Fruit fly (Drosophila melanogaster) whole organism, prepupa: ENCODE data around the gene CG13280.

Experiments used
- Blimp-1 ChIP-seq: fragments of 200-800 bp; sonication (Bioruptor generic); optimal IDR thresholded peaks from 3 replicates; lab custom pipeline; 2017; ENCODE audit warnings: missing biosample characterization, missing genetic modification characterization, mild to moderate bottlenecking, moderate library complexity, missing genetic modification reagents
- CG11294 ChIP-seq: fragments of 200-800 bp; sonication (Bioruptor generic); IDR thresholded peaks from 2 replicates; pipeline ENCODE4 v1.3.6; 2022; ENCODE audit warnings: missing biosample characterization, missing genetic modification characterization
- CG11762 ChIP-seq: fragments of 200-800 bp; sonication (Bioruptor generic); optimal IDR thresholded peaks from 3 replicates; lab custom pipeline; 2016; ENCODE audit warnings: missing biosample characterization, missing genetic modification characterization; ENCODE audit not compliant: insufficient read depth
- CG11902 ChIP-seq: fragments of 200-800 bp; sonication (Bioruptor generic); optimal IDR thresholded peaks from 3 replicates; lab custom pipeline; 2016; ENCODE audit warnings: missing biosample characterization, missing genetic modification characterization
- CG15336 ChIP-seq: fragments of 200-800 bp; sonication (Bioruptor generic); IDR thresholded peaks from 2 replicates; pipeline ENCODE4 v1.3.6; 2022; ENCODE audit warnings: missing biosample characterization, missing genetic modification characterization
- CG1621 ChIP-seq: fragments of 200-800 bp; sonication (Bioruptor generic); optimal IDR thresholded peaks from 3 replicates; lab custom pipeline; 2018; ENCODE audit warnings: missing biosample characterization, mild to moderate bottlenecking, missing genetic modification characterization
- CG16779 ChIP-seq: fragments of 200-800 bp; sonication (Bioruptor generic); optimal IDR thresholded peaks from 3 replicates; lab custom pipeline; 2017; ENCODE audit warnings: missing biosample characterization, mild to moderate bottlenecking, missing genetic modification characterization
- CG3032 ChIP-seq: fragments of 200-800 bp; optimal IDR thresholded peaks from 2 replicates; lab custom pipeline; 2019; ENCODE audit warnings: missing biosample characterization, mild to moderate bottlenecking, missing genetic modification characterization, moderate library complexity
- CG32006 ChIP-seq: fragments of 200-800 bp; sonication (Bioruptor generic); optimal IDR thresholded peaks from 3 replicates; lab custom pipeline; 2017; ENCODE audit warnings: missing biosample characterization, mild to moderate bottlenecking, missing genetic modification characterization
- CG6163 ChIP-seq: fragments of 200-800 bp; sonication (Bioruptor generic); IDR thresholded peaks from 3 replicates; pipeline ENCODE4 v1.3.6; 2022; ENCODE audit warnings: missing biosample characterization, missing genetic modification characterization
- CG6792 ChIP-seq: fragments of 200-800 bp; sonication (Bioruptor generic); optimal IDR thresholded peaks from 3 replicates; lab custom pipeline; 2016; ENCODE audit warnings: missing biosample characterization, missing genetic modification characterization
- CG6808 ChIP-seq: fragments of 200-800 bp; sonication (Bioruptor generic); optimal IDR thresholded peaks from 3 replicates; lab custom pipeline; 2017; ENCODE audit warnings: missing biosample characterization, missing genetic modification characterization, mild to moderate bottlenecking, moderate library complexity, missing genetic modification reagents
- CG7368 ChIP-seq: fragments of 200-800 bp; sonication (Bioruptor generic); optimal IDR thresholded peaks from 3 replicates; lab custom pipeline; 2016; ENCODE audit warnings: missing biosample characterization, missing genetic modification characterization
- CG8119 ChIP-seq: fragments of 200-800 bp; sonication (Bioruptor generic); IDR thresholded peaks from 3 replicates; pipeline ENCODE4 v1.3.6; 2022; ENCODE audit warnings: missing biosample characterization, missing genetic modification characterization
- CG9139 ChIP-seq: fragments of 200-800 bp; sonication (Bioruptor generic); optimal IDR thresholded peaks from 3 replicates; lab custom pipeline; 2017; ENCODE audit warnings: missing biosample characterization, mild to moderate bottlenecking, missing genetic modification characterization
- Eip75B ChIP-seq: fragments of 200-800 bp; sonication (Bioruptor generic); optimal IDR thresholded peaks from 3 replicates; lab custom pipeline; 2016; ENCODE audit warnings: missing biosample characterization, missing genetic modification characterization
- Eip78C ChIP-seq: fragments of 200-800 bp; sonication (Bioruptor generic); peaks from one replicate; lab custom pipeline; 2016; ENCODE audit warnings: missing biosample characterization, missing genetic modification characterization
- Eip93F ChIP-seq: fragments of 200-800 bp; sonication (Bioruptor generic); optimal IDR thresholded peaks from 2 replicates; lab custom pipeline; 2016; ENCODE audit warnings: missing biosample characterization, mild to moderate bottlenecking, missing genetic modification characterization
- Ets21C ChIP-seq: fragments of 200-800 bp; sonication (Bioruptor generic); optimal IDR thresholded peaks from 3 replicates; lab custom pipeline; 2016; ENCODE audit warnings: missing biosample characterization, missing genetic modification characterization
- Ets96B ChIP-seq: fragments of 200-800 bp; optimal IDR thresholded peaks from 2 replicates; lab custom pipeline; 2019; ENCODE audit warnings: missing biosample characterization, mild to moderate bottlenecking, missing genetic modification characterization, moderate library complexity
- Gug ChIP-seq: fragments of 200-800 bp; sonication (Bioruptor generic); IDR thresholded peaks from 2 replicates; pipeline ENCODE4 v1.3.6; 2022; ENCODE audit warnings: missing biosample characterization, missing genetic modification characterization
- Hr38 ChIP-seq: sonication (Bioruptor generic); optimal IDR thresholded peaks from 2 replicates; lab custom pipeline; 2016; ENCODE audit warnings: missing biosample characterization, missing genetic modification characterization
- Hr39 ChIP-seq: fragments of 200-800 bp; sonication (Bioruptor generic); optimal IDR thresholded peaks from 2 replicates; lab custom pipeline; 2016; ENCODE audit warnings: missing biosample characterization, missing genetic modification characterization
- Hr4 ChIP-seq: fragments of 200-800 bp; sonication (Bioruptor generic); optimal IDR thresholded peaks from 3 replicates; lab custom pipeline; 2016; ENCODE audit warnings: missing biosample characterization, missing genetic modification characterization
- Lpt ChIP-seq: fragments of 200-800 bp; sonication (Bioruptor generic); optimal IDR thresholded peaks from 3 replicates; lab custom pipeline; 2016; ENCODE audit warnings: missing biosample characterization, missing genetic modification characterization
- Met ChIP-seq: fragments of 200-800 bp; sonication (Bioruptor generic); optimal IDR thresholded peaks from 3 replicates; lab custom pipeline; 2016; ENCODE audit warnings: missing biosample characterization, missing genetic modification characterization
- OdsH ChIP-seq: fragments of 200-800 bp; sonication (Bioruptor generic); optimal IDR thresholded peaks from 3 replicates; lab custom pipeline; 2016; ENCODE audit warnings: missing biosample characterization, missing genetic modification characterization
- Smox ChIP-seq: fragments of 200-800 bp; sonication (Bioruptor generic); optimal IDR thresholded peaks from 3 replicates; lab custom pipeline; 2016; ENCODE audit warnings: missing biosample characterization, missing genetic modification characterization
- Sox102F ChIP-seq: fragments of 200-800 bp; sonication (Bioruptor generic); optimal IDR thresholded peaks from 2 replicates; lab custom pipeline; 2016; ENCODE audit warnings: missing biosample characterization, mild to moderate bottlenecking, missing genetic modification characterization
- Sox14 ChIP-seq: fragments of 200-800 bp; sonication (Bioruptor generic); optimal IDR thresholded peaks from 3 replicates; lab custom pipeline; 2016; ENCODE audit warnings: missing biosample characterization, missing genetic modification characterization
- Sox15 ChIP-seq: fragments of 200-800 bp; sonication (Bioruptor generic); optimal IDR thresholded peaks from 3 replicates; lab custom pipeline; 2016; ENCODE audit warnings: missing biosample characterization, missing genetic modification characterization
- achi ChIP-seq: fragments of 200-800 bp; sonication (Bioruptor generic); optimal IDR thresholded peaks from 3 replicates; lab custom pipeline; 2016; ENCODE audit warnings: missing biosample characterization, missing genetic modification characterization
- cyc ChIP-seq: fragments of 200-800 bp; sonication (Bioruptor generic); optimal IDR thresholded peaks from 3 replicates; lab custom pipeline; 2016; ENCODE audit warnings: missing biosample characterization, missing genetic modification characterization
- dsx ChIP-seq: fragments of 200-800 bp; optimal IDR thresholded peaks from 3 replicates; lab custom pipeline; 2019; ENCODE audit warnings: missing biosample characterization, mild to moderate bottlenecking, missing genetic modification characterization, moderate library complexity; ENCODE audit not compliant: poor library complexity, severe bottlenecking
- eg ChIP-seq: fragments of 200-800 bp; sonication (Bioruptor generic); IDR thresholded peaks from 3 replicates; pipeline ENCODE4 v1.3.6; 2022; ENCODE audit warnings: missing biosample characterization, missing genetic modification characterization
- esn ChIP-seq: fragments of 200-800 bp; sonication (Bioruptor generic); optimal IDR thresholded peaks from 2 replicates; lab custom pipeline; 2016; ENCODE audit warnings: missing biosample characterization, mild to moderate bottlenecking, missing genetic modification characterization, moderate library complexity
- fd59A ChIP-seq: fragments of 200-800 bp; sonication (Bioruptor generic); optimal IDR thresholded peaks from 2 replicates; lab custom pipeline; 2017; ENCODE audit warnings: missing biosample characterization, mild to moderate bottlenecking, missing genetic modification characterization, missing genetic modification reagents
- fd85E ChIP-seq: fragments of 200-800 bp; sonication (Bioruptor generic); optimal IDR thresholded peaks from 3 replicates; lab custom pipeline; 2016; ENCODE audit warnings: missing biosample characterization, missing genetic modification characterization
- lz ChIP-seq: fragments of 200-800 bp; sonication (Bioruptor generic); optimal IDR thresholded peaks from 3 replicates; lab custom pipeline; 2016; ENCODE audit warnings: missing biosample characterization, missing genetic modification characterization
- pdm3 ChIP-seq: fragments of 200-800 bp; sonication (Bioruptor generic); optimal IDR thresholded peaks from 3 replicates; lab custom pipeline; 2016; ENCODE audit warnings: missing biosample characterization, missing genetic modification characterization
- salr ChIP-seq, 2 experiments: fragments of 200-800 bp; sonication (Bioruptor generic); optimal IDR thresholded peaks; 3 replicates each; lab custom pipeline; 2016 to 2018; ENCODE audit warnings: missing biosample characterization in 2 of 2, missing genetic modification characterization in 2 of 2, mild to moderate bottlenecking in 1 of 2
- spab ChIP-seq: fragments of 200-800 bp; sonication (Bioruptor generic); optimal IDR thresholded peaks from 2 replicates; lab custom pipeline; 2017; ENCODE audit warnings: missing biosample characterization, mild to moderate bottlenecking, missing genetic modification characterization, missing genetic modification reagents
- ss ChIP-seq, 2 experiments: fragments of 200-800 bp; sonication (Bioruptor generic); optimal IDR thresholded peaks; 2 replicates in 1 of 2; 3 replicates in 1 of 2; lab custom pipeline; 2017 to 2018; ENCODE audit warnings: mild to moderate bottlenecking in 2 of 2, missing biosample characterization in 2 of 2, missing genetic modification characterization in 2 of 2, moderate library complexity in 1 of 2
- topi ChIP-seq: fragments of 200-800 bp; sonication (Bioruptor generic); optimal IDR thresholded peaks from 3 replicates; lab custom pipeline; 2016; ENCODE audit warnings: missing biosample characterization, missing genetic modification characterization
- vri ChIP-seq: fragments of 200-800 bp; sonication (Bioruptor generic); optimal IDR thresholded peaks from 3 replicates; lab custom pipeline; 2016; ENCODE audit warnings: missing biosample characterization, mild to moderate bottlenecking, missing genetic modification characterization

Gene CG13280

DNA sequence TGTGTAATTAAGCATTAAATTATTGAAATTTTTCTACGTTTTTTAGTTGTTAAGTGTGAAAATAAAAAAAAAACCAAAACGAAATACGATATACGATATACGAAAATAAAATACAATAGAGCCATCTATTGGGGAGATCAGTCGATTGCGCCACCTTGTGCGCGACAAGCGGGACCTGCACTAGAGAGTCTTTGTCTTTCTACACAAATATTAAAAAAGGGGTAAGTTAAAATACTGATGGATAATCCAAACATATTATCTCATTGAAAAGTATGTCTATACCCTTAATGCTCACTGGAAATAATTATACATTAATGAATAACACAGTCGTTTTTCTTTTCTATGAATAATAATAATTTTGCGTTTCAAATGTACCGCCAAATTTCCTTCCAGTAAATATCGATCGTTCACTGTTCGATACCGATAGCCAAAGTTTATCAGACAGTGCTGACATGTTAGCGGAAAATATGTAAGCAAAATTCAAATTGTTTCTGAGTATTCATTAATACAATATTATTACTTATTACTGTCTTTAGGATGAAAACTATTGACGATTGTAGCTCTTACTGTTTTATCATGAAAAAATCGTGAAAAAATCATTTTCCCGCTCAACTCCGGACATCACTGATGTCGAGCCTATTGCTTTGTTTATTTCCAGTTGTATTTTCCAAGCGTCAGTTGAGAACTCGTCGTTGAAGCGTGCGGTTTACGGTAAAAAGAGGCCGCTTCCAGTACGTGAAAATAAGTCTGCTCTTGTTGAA, 4.7 kb downstream of the CG13280 start, which contains the start of gene mdy (continued):
- TF ChIP-seq CG15336 (peak; percentile 44; the same call in 1 of the 2 replicates), esn (peak; percentile 74), Eip93F (GFP tag; lab: Kevin White, UChicago) (peak; percentile 46), CG7368 (GFP tag; lab: Kevin White, UChicago) (no peak), cyc (GFP tag; lab: Kevin White, UChicago) (peak; percentile 55), topi (GFP tag; lab: Kevin White, UChicago) (peak; percentile 27), fd85E (no peak), Gug (GFP tag; lab: Robert Waterston, UW) (peak; percentile 52), ss (GFP tag; optimal IDR thresholded peaks at IDR 0.05; lab: Kevin White, UChicago) (no peak), vri (GFP tag; lab: Kevin White, UChicago) (peak; percentile 50), Sox14 (GFP tag; lab: Kevin White, UChicago) (peak; percentile 90), CG9139 (no peak), Ets21C (GFP tag; lab: Kevin White, UChicago) (peak; percentile 52), CG11294 (no peak; the same call in 1 of the 2 replicates), Eip75B (GFP tag; lab: Kevin White, UChicago) (peak; percentile 72), CG16779 (tag; lab: Kevin White, UChicago) (no peak), lz (peak; percentile 69), CG11762 (GFP tag; lab: Kevin White, UChicago) (peak; percentile 49), Lpt (GFP tag; lab: Kevin White, UChicago) (peak; percentile 44), CG8119 (GFP tag; lab: Robert Waterston, UW) (no peak; the same call in 2 of the 3 replicates), salr (GFP tag; optimal IDR thresholded peaks at IDR 0.05; lab: Kevin White, UChicago) (peak in 1 of 2 experiments; percentile 44), achi (GFP tag; lab: Kevin White, UChicago) (peak; percentile 41), CG32006 (peak; percentile 63), fd59A (GFP tag; lab: Kevin White, UChicago) (no peak), dsx (GFP tag; lab: Kevin White, UChicago) (peak; percentile 36), Hr4 (peak; percentile 58), CG3032 (peak; percentile 25)

DNA sequence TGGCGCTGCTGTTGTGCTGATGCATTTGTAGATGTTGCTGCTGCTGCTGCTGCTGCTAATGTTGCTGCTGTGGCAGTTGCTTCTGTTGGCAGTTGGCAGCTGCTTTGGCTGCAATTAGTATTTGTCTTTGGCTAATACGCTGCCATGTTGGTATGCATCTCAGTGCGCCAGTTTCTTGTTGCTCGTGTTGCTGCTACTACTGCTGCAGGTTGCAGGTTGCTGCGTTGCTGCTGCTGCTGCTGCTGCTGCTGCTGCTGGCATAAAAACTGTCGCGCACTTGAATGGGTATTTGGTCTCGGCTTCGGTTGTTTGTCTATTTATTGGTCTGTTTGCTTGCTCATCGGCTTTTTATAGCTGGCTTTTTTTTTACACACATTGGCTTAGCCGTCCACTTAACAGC, 12.1 kb downstream of the CG13280 start:
- TF ChIP-seq Sox15 (GFP tag; lab: Kevin White, UChicago), result no peak
- TF ChIP-seq CG7368 (GFP tag; lab: Kevin White, UChicago), result no peak
- no peak for TF ChIP-seq CG11902
- TF ChIP-seq esn, result no peak
- no peak for TF ChIP-seq Sox102F (GFP tag; lab: Kevin White, UChicago)
- no peak for TF ChIP-seq Smox (GFP tag; lab: Kevin White, UChicago)
- no peak for TF ChIP-seq CG6808 (GFP tag; lab: Kevin White, UChicago)

DNA sequence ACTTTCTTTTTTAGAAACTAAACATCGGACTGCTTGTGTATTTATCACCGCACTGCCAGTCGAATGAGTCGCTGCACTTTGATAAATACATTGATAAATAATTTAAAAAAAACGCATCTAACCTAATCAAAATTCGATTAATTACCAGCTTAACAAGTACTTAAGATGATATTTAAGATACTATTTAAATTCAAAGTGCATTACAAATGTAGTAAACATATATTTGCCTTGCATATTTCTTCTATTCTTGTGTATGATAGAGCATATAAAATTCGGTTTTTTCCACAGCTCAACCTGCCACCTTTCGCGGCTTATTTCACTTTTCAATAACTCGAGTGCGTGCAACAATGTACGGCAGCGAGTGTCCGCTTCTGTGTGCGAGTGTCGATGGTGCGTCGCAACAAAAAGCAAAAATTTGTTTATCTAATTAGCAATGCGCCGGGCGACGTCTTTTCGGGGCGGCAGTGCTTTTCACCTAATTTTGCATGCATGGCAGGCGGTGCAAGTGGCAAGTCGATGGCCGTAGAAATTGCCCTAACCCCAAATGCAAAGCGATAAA, 16.4 kb downstream of the CG13280 start, which contains the start of gene CG13272:
Gene CG13272 (plus strand): TSS at position 509 of the 559 bp plus-strand sequence.
- TF ChIP-seq Blimp-1 (GFP tag; lab: Kevin White, UChicago) (peak; percentile 17), CG11902 (no peak), Lpt (GFP tag; lab: Kevin White, UChicago) (no peak), pdm3 (peak; percentile 26), CG1621 (tag; lab: Kevin White, UChicago) (no peak), CG6792 (no peak), Hr4 (peak; percentile 67), Ets96B (tag; lab: Kevin White, UChicago) (no peak), CG11294 (no peak), Met (no peak), ss (GFP tag; optimal IDR thresholded peaks at IDR 0.05; lab: Kevin White, UChicago) (no peak), CG16779 (tag; lab: Kevin White, UChicago) (no peak), OdsH (peak; percentile 3), CG11762 (GFP tag; lab: Kevin White, UChicago) (no peak), CG6808 (GFP tag; lab: Kevin White, UChicago) (no peak), CG6163 (no peak), vri (GFP tag; lab: Kevin White, UChicago) (no peak), cyc (GFP tag; lab: Kevin White, UChicago) (no peak), Ets21C (GFP tag; lab: Kevin White, UChicago) (no peak), Hr38 (GFP tag; lab: Kevin White, UChicago) (no peak), eg (GFP tag; lab: Robert Waterston, UW) (no peak), Eip78C (peak; percentile 63), spab (GFP tag; lab: Kevin White, UChicago) (no peak), Hr39 (GFP tag; lab: Kevin White, UChicago) (no peak), Sox15 (GFP tag; lab: Kevin White, UChicago) (no peak), CG15336 (peak; percentile 68)
